Worm (Caenorhabditis elegans) whole organism, L4/young adult: ENCODE data around the gene hsd-2.

Experiments
- dao-5 ChIP-seq: sonication (generic microtip); optimal IDR thresholded peaks from 2 replicates; lab custom pipeline; 2016; ENCODE audit warnings: missing genotype, missing genetic modification characterization, moderate library complexity, missing compliant biosample characterization
- him-1 ChIP-seq: sonication (generic microtip); optimal IDR thresholded peaks from 2 replicates; lab custom pipeline; 2016; ENCODE audit warnings: missing genotype, missing genetic modification reagents, missing genetic modification characterization, missing compliant biosample characterization

DNA sequence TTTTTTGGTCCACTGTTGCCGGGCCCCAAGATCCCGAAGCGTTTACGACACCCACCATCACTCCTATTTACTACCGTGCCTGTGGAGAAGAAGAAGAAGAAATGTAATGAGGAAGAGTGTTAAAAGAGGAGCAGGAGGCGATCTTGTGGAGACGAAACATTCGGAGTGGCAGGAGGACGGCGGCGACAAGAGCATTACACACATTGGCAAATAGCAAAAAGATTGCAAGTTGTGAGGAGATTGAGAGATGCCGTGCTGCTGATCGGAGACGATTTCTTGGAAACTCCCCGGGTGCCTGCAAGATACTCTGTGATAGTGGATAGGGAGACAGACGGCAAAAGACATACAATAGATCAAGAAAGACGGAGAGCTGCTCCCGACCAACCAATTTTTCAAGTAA lies 47.8 kb upstream of the hsd-2 start, which contains the start of gene M03F4.4:
- TF ChIP-seq dao-5 (tag; lab: Kevin White, UChicago) (no peak), him-1 (tag; lab: Kevin White, UChicago) (no peak)
